Worm (Caenorhabditis elegans) whole organism, L4 larva: ENCODE measurements around the gene unc-71.

ENCODE experiments used
- rbr-2 ChIP-seq: sonication (generic microtip); optimal IDR thresholded peaks from 2 replicates; lab custom pipeline; 2016; ENCODE audit warnings: missing genotype, missing genetic modification characterization, missing compliant biosample characterization
- unc-62 ChIP-seq, 3 experiments: fragments of 150-350 bp in 1 of 3; sonication (generic microtip); optimal IDR thresholded peaks in 2 of 3; peaks in 1 of 3; 1 replicate in 1 of 3; 2 replicates in 2 of 3; lab custom pipeline; 2014 to 2017; ENCODE audit warnings: missing biosample characterization in 3 of 3, missing genetic modification characterization in 3 of 3, missing genetic modification reagents in 3 of 3, missing genotype in 1 of 3

ce11 chrIII:12836742-12837285 is 54.7 kb downstream of the unc-71 start:
- TF ChIP-seq unc-62 (GFP tag; optimal IDR thresholded peaks at IDR 0.05 in 1 of 2; lab: Kevin White, UChicago) = no peak
- TF ChIP-seq unc-62 (tag; optimal IDR thresholded peaks at IDR 0.05; lab: Kevin White, UChicago) = no peak
- no peak for TF ChIP-seq rbr-2 (tag; lab: Kevin White, UChicago)
